Fruit fly (Drosophila melanogaster) whole organism, embryonic: ENCODE data around the gene Hexo1.

Source experiments
- B-H1 ChIP-seq: fragments of 200-800 bp; sonication (Bioruptor generic); IDR thresholded peaks from 3 replicates; pipeline ENCODE4 v1.3.6; 2022; ENCODE audit warnings: missing biosample characterization, missing genetic modification characterization
- Bgb ChIP-seq: fragments of 200-800 bp; sonication (Bioruptor generic); IDR thresholded peaks from 2 replicates; pipeline ENCODE4 v1.3.6; 2022; ENCODE audit warnings: missing biosample characterization, missing genetic modification characterization; ENCODE audit not compliant: partially characterized antibody
- C15 ChIP-seq: fragments of 200-800 bp; sonication (Bioruptor generic); IDR thresholded peaks from 3 replicates; pipeline ENCODE4 v1.3.6; 2022; ENCODE audit warnings: missing biosample characterization, missing genetic modification characterization
- CG10267 ChIP-seq: fragments of 200-800 bp; sonication (Bioruptor generic); optimal IDR thresholded peaks from 2 replicates; lab custom pipeline; 2018; ENCODE audit warnings: missing biosample characterization, mild to moderate bottlenecking, missing genetic modification characterization, moderate library complexity
- CG12659 ChIP-seq: fragments of 200-800 bp; sonication (Bioruptor generic); optimal IDR thresholded peaks from 3 replicates; lab custom pipeline; 2017; ENCODE audit warnings: mild to moderate bottlenecking, missing biosample characterization, missing genetic modification reagents, missing genetic modification characterization
- CG13287 ChIP-seq: fragments of 200-800 bp; sonication (Bioruptor generic); IDR thresholded peaks from 2 replicates; pipeline ENCODE4 v1.3.6; 2022; ENCODE audit warnings: missing biosample characterization, missing genetic modification characterization; ENCODE audit not compliant: partially characterized antibody
- CG13894 ChIP-seq: fragments of 200-800 bp; sonication (Bioruptor generic); optimal IDR thresholded peaks from 3 replicates; lab custom pipeline; 2018; ENCODE audit warnings: missing biosample characterization, mild to moderate bottlenecking, missing genetic modification characterization, moderate library complexity
- CG15514 ChIP-seq: fragments of 200-800 bp; sonication (Bioruptor generic); optimal IDR thresholded peaks from 3 replicates; lab custom pipeline; 2017; ENCODE audit warnings: missing biosample characterization, missing genetic modification characterization, mild to moderate bottlenecking, moderate library complexity, missing genetic modification reagents
- CG2120 ChIP-seq: fragments of 200-800 bp; sonication (Bioruptor generic); optimal IDR thresholded peaks from 3 replicates; lab custom pipeline; 2016; ENCODE audit warnings: missing biosample characterization, missing genetic modification characterization
- CG2202 ChIP-seq: fragments of 200-800 bp; sonication (Bioruptor generic); optimal IDR thresholded peaks from 2 replicates; lab custom pipeline; 2018; ENCODE audit warnings: missing biosample characterization, mild to moderate bottlenecking, missing genetic modification characterization
- CG30020 ChIP-seq: fragments of 200-800 bp; optimal IDR thresholded peaks from 2 replicates; lab custom pipeline; 2019; ENCODE audit warnings: missing biosample characterization, mild to moderate bottlenecking, missing genetic modification characterization, moderate library complexity
- CG31388 ChIP-seq: fragments of 200-800 bp; sonication (Bioruptor generic); optimal IDR thresholded peaks from 2 replicates; lab custom pipeline; 2016; ENCODE audit warnings: missing biosample characterization, missing genetic modification characterization
- CG3407 ChIP-seq: fragments of 200-800 bp; sonication (Bioruptor generic); optimal IDR thresholded peaks from 2 replicates; lab custom pipeline; 2018; ENCODE audit warnings: missing biosample characterization, mild to moderate bottlenecking, missing genetic modification characterization
- CG34224 ChIP-seq: fragments of 200-800 bp; sonication (Bioruptor generic); IDR thresholded peaks from 3 replicates; pipeline ENCODE4 v1.3.6; 2022; ENCODE audit warnings: missing biosample characterization, missing genetic modification characterization; ENCODE audit not compliant: partially characterized antibody
- CG34376 ChIP-seq: fragments of 200-800 bp; sonication (Bioruptor generic); optimal IDR thresholded peaks from 2 replicates; lab custom pipeline; 2018; ENCODE audit warnings: missing biosample characterization, mild to moderate bottlenecking, missing genetic modification characterization
- CG4617 ChIP-seq: fragments of 200-800 bp; sonication (Bioruptor generic); optimal IDR thresholded peaks from 3 replicates; lab custom pipeline; 2016; ENCODE audit warnings: missing biosample characterization, missing genetic modification characterization, borderline replicate concordance
- CG6175 ChIP-seq: fragments of 200-800 bp; sonication (Bioruptor generic); IDR thresholded peaks from 3 replicates; pipeline ENCODE4 v1.3.6; 2022; ENCODE audit warnings: missing biosample characterization, missing genetic modification characterization
- CG6791 ChIP-seq: fragments of 200-800 bp; sonication (Bioruptor generic); IDR thresholded peaks from 3 replicates; pipeline ENCODE4 v1.3.6; 2022; ENCODE audit warnings: missing biosample characterization, missing genetic modification characterization; ENCODE audit not compliant: partially characterized antibody
- CG9797 ChIP-seq: fragments of 200-800 bp; sonication (Bioruptor generic); optimal IDR thresholded peaks from 3 replicates; lab custom pipeline; 2018; ENCODE audit warnings: missing biosample characterization, mild to moderate bottlenecking, missing genetic modification characterization
- Dref ChIP-seq: fragments of 200-800 bp; sonication (Bioruptor generic); IDR thresholded peaks from 2 replicates; pipeline ENCODE4 v1.3.6; 2022; ENCODE audit warnings: missing biosample characterization, missing genetic modification characterization
- HmgZ ChIP-seq: fragments of 200-800 bp; sonication (Bioruptor generic); optimal IDR thresholded peaks from 2 replicates; lab custom pipeline; 2018; ENCODE audit warnings: missing biosample characterization, mild to moderate bottlenecking, missing genetic modification characterization
- MBD-R2 ChIP-seq: fragments of 200-800 bp; sonication (Bioruptor generic); IDR thresholded peaks from 2 replicates; pipeline ENCODE4 v1.3.6; 2022; ENCODE audit warnings: missing biosample characterization, missing genetic modification characterization
- Mes4 ChIP-seq: fragments of 200-800 bp; sonication (Bioruptor generic); optimal IDR thresholded peaks from 2 replicates; lab custom pipeline; 2016; ENCODE audit warnings: missing biosample characterization, missing genetic modification characterization
- Mrtf ChIP-seq: fragments of 200-800 bp; sonication (Bioruptor generic); IDR thresholded peaks from 3 replicates; pipeline ENCODE4 v1.3.6; 2022; ENCODE audit warnings: missing biosample characterization, missing genetic modification characterization
- Myb ChIP-seq: fragments of 200-800 bp; sonication (Bioruptor generic); optimal IDR thresholded peaks from 2 replicates; lab custom pipeline; 2016; ENCODE audit warnings: missing biosample characterization, missing genetic modification characterization
- Opbp ChIP-seq: fragments of 200-800 bp; sonication (Bioruptor generic); IDR thresholded peaks from 3 replicates; pipeline ENCODE4 v1.3.6; 2022; ENCODE audit warnings: missing biosample characterization, missing genetic modification characterization; ENCODE audit not compliant: partially characterized antibody
- Optix ChIP-seq: fragments of 200-800 bp; sonication (Bioruptor generic); IDR thresholded peaks from 3 replicates; pipeline ENCODE4 v1.3.6; 2022; ENCODE audit warnings: missing biosample characterization, missing genetic modification characterization
- Rfx ChIP-seq: fragments of 200-800 bp; sonication (Bioruptor generic); IDR thresholded peaks from 2 replicates; pipeline ENCODE4 v1.3.6; 2022; ENCODE audit warnings: missing biosample characterization, missing genetic modification characterization
- Scr ChIP-seq: fragments of 200-800 bp; sonication (Bioruptor generic); IDR thresholded peaks from 2 replicates; pipeline ENCODE4 v1.3.6; 2022; ENCODE audit warnings: missing biosample characterization, missing genetic modification characterization; ENCODE audit not compliant: partially characterized antibody
- Sox100B ChIP-seq: fragments of 200-800 bp; sonication (Bioruptor generic); optimal IDR thresholded peaks from 3 replicates; lab custom pipeline; 2018; ENCODE audit warnings: missing biosample characterization, mild to moderate bottlenecking, missing genetic modification characterization
- YL-1 ChIP-seq: fragments of 200-800 bp; sonication (Bioruptor generic); optimal IDR thresholded peaks from 3 replicates; lab custom pipeline; 2017; ENCODE audit warnings: missing biosample characterization, mild to moderate bottlenecking, missing genetic modification characterization
- al ChIP-seq: fragments of 200-800 bp; sonication (Bioruptor generic); IDR thresholded peaks from 2 replicates; pipeline ENCODE4 v1.3.6; 2022; ENCODE audit warnings: missing biosample characterization, missing genetic modification characterization
- bbx ChIP-seq: fragments of 200-800 bp; sonication (Bioruptor generic); IDR thresholded peaks from 2 replicates; pipeline ENCODE4 v1.3.6; 2022; ENCODE audit warnings: missing biosample characterization, missing genetic modification characterization; ENCODE audit not compliant: partially characterized antibody
- ci ChIP-seq: fragments of 200-800 bp; sonication (Bioruptor generic); IDR thresholded peaks from 3 replicates; pipeline ENCODE4 v1.3.6; 2022; ENCODE audit warnings: missing biosample characterization, missing genetic modification characterization
- kah ChIP-seq: fragments of 200-800 bp; sonication (Bioruptor generic); optimal IDR thresholded peaks from 2 replicates; lab custom pipeline; 2018; ENCODE audit warnings: missing biosample characterization, mild to moderate bottlenecking, missing genetic modification characterization
- nom ChIP-seq: fragments of 200-800 bp; sonication (Bioruptor generic); optimal IDR thresholded peaks from 2 replicates; lab custom pipeline; 2017; ENCODE audit warnings: missing biosample characterization, missing genetic modification characterization, mild to moderate bottlenecking, moderate library complexity, missing genetic modification reagents
- phol ChIP-seq: fragments of 200-800 bp; sonication (Bioruptor generic); optimal IDR thresholded peaks from 3 replicates; lab custom pipeline; 2018; ENCODE audit warnings: missing biosample characterization, mild to moderate bottlenecking, missing genetic modification characterization, moderate library complexity
- pzg ChIP-seq: fragments of 200-800 bp; sonication (Bioruptor generic); optimal IDR thresholded peaks from 3 replicates; lab custom pipeline; 2018; ENCODE audit warnings: missing biosample characterization, mild to moderate bottlenecking, missing genetic modification characterization, moderate library complexity
- rib ChIP-seq: fragments of 200-800 bp; sonication (Bioruptor generic); IDR thresholded peaks from 2 replicates; pipeline ENCODE4 v1.3.6; 2022; ENCODE audit warnings: missing biosample characterization, missing genetic modification characterization
- sens ChIP-seq: fragments of 200-800 bp; sonication (Bioruptor generic); peaks from one replicate; lab custom pipeline; 2016; ENCODE audit warnings: missing biosample characterization, missing genetic modification characterization
- sna ChIP-seq: fragments of 200-800 bp; sonication (Bioruptor generic); IDR thresholded peaks from 2 replicates; pipeline ENCODE4 v1.3.6; 2022; ENCODE audit warnings: missing biosample characterization, missing genetic modification characterization; ENCODE audit not compliant: partially characterized antibody
- stwl ChIP-seq: fragments of 200-800 bp; sonication (Bioruptor generic); optimal IDR thresholded peaks from 3 replicates; lab custom pipeline; 2018; ENCODE audit warnings: missing biosample characterization, mild to moderate bottlenecking, missing genetic modification characterization, moderate library complexity
- toy ChIP-seq: fragments of 200-800 bp; sonication (Bioruptor generic); IDR thresholded peaks from 2 replicates; pipeline ENCODE4 v1.3.6; 2022; ENCODE audit warnings: missing biosample characterization, missing genetic modification characterization
- tup ChIP-seq: fragments of 200-800 bp; sonication (Bioruptor generic); optimal IDR thresholded peaks from 2 replicates; lab custom pipeline; 2016; ENCODE audit warnings: missing biosample characterization, mild to moderate bottlenecking, missing genetic modification characterization, moderate library complexity
- unc-4 ChIP-seq: fragments of 200-800 bp; sonication (Bioruptor generic); IDR thresholded peaks from 2 replicates; pipeline ENCODE4 v1.3.6; 2022; ENCODE audit warnings: missing biosample characterization, missing genetic modification characterization; ENCODE audit not compliant: partially characterized antibody
- z ChIP-seq: fragments of 200-800 bp; sonication (Bioruptor generic); IDR thresholded peaks from 3 replicates; pipeline ENCODE4 v1.3.6; 2022; ENCODE audit warnings: missing biosample characterization, missing genetic modification characterization

The Hexo1 gene

DNA sequence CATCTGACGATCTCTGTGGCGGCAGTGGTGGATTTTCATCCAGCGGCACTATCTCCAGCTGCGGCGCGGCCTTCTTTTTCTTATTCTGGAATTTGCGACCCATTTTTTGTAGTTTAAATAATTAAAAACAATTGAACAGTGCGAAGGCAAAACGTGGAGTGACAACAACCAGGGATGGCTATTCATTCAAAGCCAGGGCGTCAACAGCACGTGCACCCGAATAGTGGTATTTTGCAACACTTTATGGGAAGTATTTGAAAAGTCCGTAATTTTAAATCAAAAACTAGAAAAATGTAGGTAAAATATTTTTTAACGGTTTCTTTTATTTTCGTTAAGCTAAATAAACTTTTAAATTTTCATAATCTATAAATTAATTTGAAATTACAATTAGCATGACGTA, 5.8 kb upstream of the Hexo1 start, which contains the start of gene CG11583 (continued):
- TF ChIP-seq CG13894 (tag; lab: Kevin White, UChicago) (no peak), Mes4 (no peak)
- TF ChIP-seq, all 482 proteins: peak for 144

DNA sequence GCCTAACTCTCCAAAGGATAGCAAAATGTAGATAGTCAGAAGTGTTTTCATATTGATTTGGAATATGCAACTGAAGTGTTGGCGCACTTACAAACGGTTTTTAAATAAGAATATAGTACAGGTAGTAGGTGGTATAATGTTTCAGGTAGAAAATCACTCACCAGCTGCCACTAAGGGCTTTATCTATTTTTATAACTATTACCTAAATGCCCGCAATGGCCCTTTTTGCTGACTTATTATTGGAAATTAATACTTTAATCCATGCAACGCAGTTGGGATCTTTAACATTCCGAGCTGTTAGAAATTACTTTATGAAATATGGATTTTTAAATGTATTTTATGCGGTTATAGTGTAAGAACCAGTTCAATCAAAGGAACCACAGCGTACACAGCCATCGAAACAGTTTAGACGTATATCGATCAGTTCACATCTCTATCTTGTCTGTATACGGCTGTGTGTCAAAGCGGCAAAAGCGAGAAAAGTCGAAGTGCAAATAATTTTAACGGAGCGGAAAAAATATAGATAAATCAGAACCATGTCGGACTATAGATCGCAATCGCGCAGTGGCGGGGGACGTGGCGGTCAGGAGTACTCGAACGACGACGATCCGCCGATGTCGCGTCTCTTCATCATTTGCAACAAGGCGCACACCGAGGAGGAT, 4.9 kb upstream of the Hexo1 start, which contains the start of the genes srw and CG1316:
Gene srw (minus strand): TSS at position 51 of the 662 bp plus-strand sequence.
Gene CG1316 (plus strand): TSS at position 424 of the 662 bp plus-strand sequence.
- TF ChIP-seq HmgZ (tag; lab: Kevin White, UChicago) (peak; percentile 54), z (GFP tag; lab: Robert Waterston, UW) (no peak), stwl (tag; lab: Kevin White, UChicago) (peak; percentile 23), sens (GFP tag; lab: Kevin White, UChicago) (peak; percentile 26), kah (GFP tag; lab: Kevin White, UChicago) (no peak), CG30020 (tag; lab: Kevin White, UChicago) (peak; percentile 32), CG3407 (no peak), Dref (peak; percentile 74), B-H1 (GFP tag; lab: Robert Waterston, UW) (no peak), CG6791 (GFP tag; lab: Robert Waterston, UW) (peak; percentile 8; the same call in 1 of the 3 replicates), YL-1 (peak; percentile 82), pzg (GFP tag; lab: Kevin White, UChicago) (peak; percentile 60), Bgb (GFP tag; lab: Robert Waterston, UW) (peak; percentile 52), rib (no peak), tup (GFP tag; lab: Kevin White, UChicago) (no peak), MBD-R2 (peak; percentile 75), CG31388 (GFP tag; lab: Kevin White, UChicago) (no peak), Mrtf (no peak), CG34224 (GFP tag; lab: Robert Waterston, UW) (peak; percentile 44; the same call in 1 of the 3 replicates), CG34376 (GFP tag; lab: Kevin White, UChicago) (peak; percentile 4), CG2120 (GFP tag; lab: Kevin White, UChicago) (peak; percentile 34), CG10267 (peak; percentile 37), al (GFP tag; lab: Robert Waterston, UW) (no peak), Rfx (GFP tag; lab: Robert Waterston, UW) (0 out of 2 replicates have a peak, but pooled peaks have one; percentile 38), bbx (GFP tag; lab: Robert Waterston, UW) (peak; percentile 60), Myb (GFP tag; lab: Kevin White, UChicago) (peak; percentile 67), Opbp (peak; percentile 35; the same call in 1 of the 3 replicates), unc-4 (GFP tag; lab: Robert Waterston, UW) (0 out of 2 replicates have a peak, but pooled peaks have one; percentile 39), CG4617 (peak; percentile 56), ci (peak; percentile 60; the same call in 1 of the 3 replicates), Scr (GFP tag; lab: Robert Waterston, UW) (peak; percentile 47), Optix (0 out of 3 replicates have a peak, but pooled peaks have one; percentile 21), Sox100B (GFP tag; lab: Kevin White, UChicago) (no peak), CG9797 (peak; percentile 3), CG2202 (tag; lab: Kevin White, UChicago) (no peak), CG12659 (GFP tag; lab: Kevin White, UChicago) (peak; percentile 0), phol (tag; lab: Kevin White, UChicago) (peak; percentile 15), toy (GFP tag; lab: Robert Waterston, UW) (no peak), CG6175 (GFP tag; lab: Robert Waterston, UW) (no peak), C15 (GFP tag; lab: Robert Waterston, UW) (no peak), CG13287 (GFP tag; lab: Robert Waterston, UW) (peak; percentile 49), nom (GFP tag; lab: Kevin White, UChicago) (peak; percentile 4), sna (GFP tag; lab: Robert Waterston, UW) (no peak), CG15514 (GFP tag; lab: Kevin White, UChicago) (peak; percentile 99)
